Fruit fly (Drosophila melanogaster): ENCODE results near the gene Ance.

The Ance gene

dm6 chr2L:13905072-13905847, at the start of gene Ance:
Gene Ance (plus strand): TSS chr2L:13905645.
- peak; percentile 75 for TF ChIP-seq CG15710 (tag; optimal IDR thresholded peaks at IDR 0.05)
- peak; percentile 53 for TF ChIP-seq CG34367 (tag; optimal IDR thresholded peaks at IDR 0.05)
- TF ChIP-seq D1 (tag; optimal IDR thresholded peaks at IDR 0.05): no peak
- TF ChIP-seq gl (tag; optimal IDR thresholded peaks at IDR 0.05): no peak
- TF ChIP-seq CG10348 (GFP tag; IDR thresholded peaks at IDR 0.05): no peak
- TF ChIP-seq CG9948 (tag; optimal IDR thresholded peaks at IDR 0.05): peak; percentile 38
- peak; percentile 49 for TF ChIP-seq Pif1A (GFP tag; optimal IDR thresholded peaks at IDR 0.05)
- TF ChIP-seq Snoo (tag; optimal IDR thresholded peaks at IDR 0.05): peak; percentile 37
- no peak for TF ChIP-seq CG12605 (GFP tag; IDR thresholded peaks at IDR 0.05)
- peak; percentile 61 for TF ChIP-seq CG8159 (tag; optimal IDR thresholded peaks at IDR 0.05)
- TF ChIP-seq CG32121 (GFP tag; IDR thresholded peaks at IDR 0.05): peak; percentile 40; the same call in 1 of the 2 replicates
- TF ChIP-seq CG17806 (tag; optimal IDR thresholded peaks at IDR 0.05): no peak
- no peak for TF ChIP-seq CG13204 (GFP tag; optimal IDR thresholded peaks at IDR 0.05)
- TF ChIP-seq CG8301 (tag; optimal IDR thresholded peaks at IDR 0.05): no peak
- TF ChIP-seq fd96Ca (GFP tag; IDR thresholded peaks at IDR 0.05): peak; percentile 62; the same call in 2 of the 3 replicates
- TF ChIP-seq CG14655 (GFP tag; optimal IDR thresholded peaks at IDR 0.05): no peak
- TF ChIP-seq EcR (GFP tag; optimal IDR thresholded peaks at IDR 0.05): peak; percentile 28
- TF ChIP-seq CG4496 (GFP tag; IDR thresholded peaks at IDR 0.05): peak; percentile 62
- TF ChIP-seq Ets98B (GFP tag; IDR thresholded peaks at IDR 0.05): peak; percentile 25; the same call in 1 of the 2 replicates
- no peak for TF ChIP-seq rn (GFP tag; IDR thresholded peaks at IDR 0.05)
- TF ChIP-seq Pif1B (GFP tag; optimal IDR thresholded peaks at IDR 0.05): peak; percentile 53

dm6 chr2L:13867653-13868052, 37.8 kb upstream of the Ance start:
- TF ChIP-seq CG34367 (tag; optimal IDR thresholded peaks at IDR 0.05): no peak
- TF ChIP-seq CG8301 (tag; optimal IDR thresholded peaks at IDR 0.05): no peak
- no peak for TF ChIP-seq Snoo (tag; optimal IDR thresholded peaks at IDR 0.05)
- TF ChIP-seq gl (tag; optimal IDR thresholded peaks at IDR 0.05): no peak
- no peak for TF ChIP-seq Pif1B (GFP tag; optimal IDR thresholded peaks at IDR 0.05)
- TF ChIP-seq Ets98B (GFP tag; IDR thresholded peaks at IDR 0.05): no peak
- no peak for TF ChIP-seq CG14655 (GFP tag; optimal IDR thresholded peaks at IDR 0.05)
- no peak for TF ChIP-seq CG8159 (tag; optimal IDR thresholded peaks at IDR 0.05)
- no peak for TF ChIP-seq D1 (tag; optimal IDR thresholded peaks at IDR 0.05)
- no peak for TF ChIP-seq CG32121 (GFP tag; IDR thresholded peaks at IDR 0.05)
- no peak for TF ChIP-seq CG9948 (tag; optimal IDR thresholded peaks at IDR 0.05)
- no peak for TF ChIP-seq Pif1A (GFP tag; optimal IDR thresholded peaks at IDR 0.05)
- no peak for TF ChIP-seq CG10348 (GFP tag; IDR thresholded peaks at IDR 0.05)
- no peak for TF ChIP-seq CG13204 (GFP tag; optimal IDR thresholded peaks at IDR 0.05)
- no peak for TF ChIP-seq CG12605 (GFP tag; IDR thresholded peaks at IDR 0.05)

dm6 chr2L:13869400-13869799, 36.0 kb upstream of the Ance start:
- TF ChIP-seq CG12605 (GFP tag; IDR thresholded peaks at IDR 0.05): no peak
- TF ChIP-seq rn (GFP tag; IDR thresholded peaks at IDR 0.05): no peak
- no peak for TF ChIP-seq CG17806 (tag; optimal IDR thresholded peaks at IDR 0.05)
- TF ChIP-seq gl (tag; optimal IDR thresholded peaks at IDR 0.05): no peak
- TF ChIP-seq CG32121 (GFP tag; IDR thresholded peaks at IDR 0.05): no peak
- TF ChIP-seq EcR (GFP tag; optimal IDR thresholded peaks at IDR 0.05): no peak
- TF ChIP-seq D1 (tag; optimal IDR thresholded peaks at IDR 0.05): no peak
- no peak for TF ChIP-seq Pif1B (GFP tag; optimal IDR thresholded peaks at IDR 0.05)
- TF ChIP-seq CG9948 (tag; optimal IDR thresholded peaks at IDR 0.05): no peak

dm6 chr2L:13873147-13873546, 32.3 kb upstream of the Ance start:
- TF ChIP-seq CG9948 (tag; optimal IDR thresholded peaks at IDR 0.05) (no peak), D1 (tag; optimal IDR thresholded peaks at IDR 0.05) (no peak), EcR (GFP tag; optimal IDR thresholded peaks at IDR 0.05) (no peak), Pif1A (GFP tag; optimal IDR thresholded peaks at IDR 0.05) (no peak), CG10348 (GFP tag; IDR thresholded peaks at IDR 0.05) (no peak), Pif1B (GFP tag; optimal IDR thresholded peaks at IDR 0.05) (no peak), CG8301 (tag; optimal IDR thresholded peaks at IDR 0.05) (no peak), CG34367 (tag; optimal IDR thresholded peaks at IDR 0.05) (no peak), rn (GFP tag; IDR thresholded peaks at IDR 0.05) (no peak), CG12605 (GFP tag; IDR thresholded peaks at IDR 0.05) (no peak)

dm6 chr2L:13876698-13877097, 28.7 kb upstream of the Ance start:
- TF ChIP-seq CG14655 (GFP tag; optimal IDR thresholded peaks at IDR 0.05) (no peak), Pif1A (GFP tag; optimal IDR thresholded peaks at IDR 0.05) (no peak), Pif1B (GFP tag; optimal IDR thresholded peaks at IDR 0.05) (no peak), CG8301 (tag; optimal IDR thresholded peaks at IDR 0.05) (no peak), CG10348 (GFP tag; IDR thresholded peaks at IDR 0.05) (no peak), CG32121 (GFP tag; IDR thresholded peaks at IDR 0.05) (no peak), EcR (GFP tag; optimal IDR thresholded peaks at IDR 0.05) (no peak), CG17806 (tag; optimal IDR thresholded peaks at IDR 0.05) (no peak), CG15710 (tag; optimal IDR thresholded peaks at IDR 0.05) (no peak), CG12605 (GFP tag; IDR thresholded peaks at IDR 0.05) (no peak), D1 (tag; optimal IDR thresholded peaks at IDR 0.05) (no peak), fd96Ca (GFP tag; IDR thresholded peaks at IDR 0.05) (no peak), Snoo (tag; optimal IDR thresholded peaks at IDR 0.05) (no peak), CG9948 (tag; optimal IDR thresholded peaks at IDR 0.05) (no peak), CG8159 (tag; optimal IDR thresholded peaks at IDR 0.05) (no peak), gl (tag; optimal IDR thresholded peaks at IDR 0.05) (no peak), CG34367 (tag; optimal IDR thresholded peaks at IDR 0.05) (no peak), rn (GFP tag; IDR thresholded peaks at IDR 0.05) (no peak)
